Fruit fly (Drosophila melanogaster) whole organism, embryonic: ENCODE results near the gene CG2841.

Experiments
- Adf1 ChIP-seq: fragments of 200-800 bp; sonication (Bioruptor generic); IDR thresholded peaks from 2 replicates; pipeline ENCODE4 v1.3.6; 2022; ENCODE audit warnings: missing biosample characterization, missing genetic modification characterization
- Atf3 ChIP-seq: fragments of 200-800 bp; sonication (Bioruptor generic); optimal IDR thresholded peaks from 3 replicates; lab custom pipeline; 2016; ENCODE audit warnings: missing biosample characterization, missing genetic modification characterization
- CG10321 ChIP-seq: fragments of 200-800 bp; sonication (Bioruptor generic); IDR thresholded peaks from 2 replicates; pipeline ENCODE4 v1.3.6; 2022; ENCODE audit warnings: missing biosample characterization, missing genetic modification characterization
- CG12219 ChIP-seq: fragments of 200-800 bp; sonication (Bioruptor generic); optimal IDR thresholded peaks from 3 replicates; lab custom pipeline; 2018; ENCODE audit warnings: missing biosample characterization, mild to moderate bottlenecking, missing genetic modification characterization
- CG12299 ChIP-seq: fragments of 200-800 bp; sonication (Bioruptor generic); optimal IDR thresholded peaks from 2 replicates; lab custom pipeline; 2018; ENCODE audit warnings: missing biosample characterization, mild to moderate bottlenecking, missing genetic modification characterization
- CG12391 ChIP-seq: fragments of 200-800 bp; sonication (Bioruptor generic); optimal IDR thresholded peaks from 3 replicates; lab custom pipeline; 2018; ENCODE audit warnings: missing biosample characterization, mild to moderate bottlenecking, missing genetic modification characterization, moderate library complexity
- CG14050 ChIP-seq: fragments of 200-800 bp; sonication (Bioruptor generic); IDR thresholded peaks from 3 replicates; pipeline ENCODE4 v1.3.6; 2022; ENCODE audit warnings: missing biosample characterization, missing genetic modification characterization
- CG14710 ChIP-seq: fragments of 200-800 bp; sonication (Bioruptor generic); optimal IDR thresholded peaks from 3 replicates; lab custom pipeline; 2019; ENCODE audit warnings: missing biosample characterization, mild to moderate bottlenecking, missing genetic modification characterization, moderate library complexity
- CG15601 ChIP-seq: fragments of 200-800 bp; sonication (Bioruptor generic); optimal IDR thresholded peaks from 3 replicates; lab custom pipeline; 2019; ENCODE audit warnings: missing biosample characterization, mild to moderate bottlenecking, missing genetic modification characterization, moderate library complexity
- CG1647 ChIP-seq: fragments of 200-800 bp; sonication (Bioruptor generic); optimal IDR thresholded peaks from 3 replicates; lab custom pipeline; 2016; ENCODE audit warnings: missing biosample characterization, missing genetic modification characterization
- CG16863 ChIP-seq: fragments of 200-800 bp; sonication (Bioruptor generic); optimal IDR thresholded peaks from 3 replicates; lab custom pipeline; 2016; ENCODE audit warnings: missing biosample characterization, missing genetic modification characterization
- CG17385 ChIP-seq: fragments of 200-800 bp; sonication (Bioruptor generic); optimal IDR thresholded peaks from 3 replicates; lab custom pipeline; 2018; ENCODE audit warnings: missing biosample characterization, mild to moderate bottlenecking, missing genetic modification characterization
- CG17612 ChIP-seq: fragments of 200-800 bp; sonication (Bioruptor generic); IDR thresholded peaks from 2 replicates; pipeline ENCODE4 v1.3.6; 2022; ENCODE audit warnings: missing biosample characterization, missing genetic modification characterization
- CG2889 ChIP-seq: fragments of 200-800 bp; sonication (Bioruptor generic); IDR thresholded peaks from 3 replicates; pipeline ENCODE4 v1.3.6; 2022; ENCODE audit warnings: missing biosample characterization, missing genetic modification characterization
- CG31365 ChIP-seq: fragments of 200-800 bp; sonication (Bioruptor generic); optimal IDR thresholded peaks from 2 replicates; lab custom pipeline; 2018; ENCODE audit warnings: missing biosample characterization, mild to moderate bottlenecking, missing genetic modification characterization
- CG3407 ChIP-seq: fragments of 200-800 bp; sonication (Bioruptor generic); optimal IDR thresholded peaks from 2 replicates; lab custom pipeline; 2018; ENCODE audit warnings: missing biosample characterization, mild to moderate bottlenecking, missing genetic modification characterization
- CG3726 ChIP-seq: fragments of 200-800 bp; sonication (Bioruptor generic); IDR thresholded peaks from 3 replicates; pipeline ENCODE4, ENCODE4 v1.3.6; 2022; ENCODE audit warnings: missing biosample characterization, missing genetic modification characterization
- CG3847 ChIP-seq: fragments of 200-800 bp; sonication (Bioruptor generic); IDR thresholded peaks from 2 replicates; pipeline ENCODE4 v1.3.6; 2022; ENCODE audit warnings: missing biosample characterization, missing genetic modification characterization
- CG4820 ChIP-seq: fragments of 200-800 bp; sonication (Bioruptor generic); optimal IDR thresholded peaks from 3 replicates; lab custom pipeline; 2016; ENCODE audit warnings: missing biosample characterization, missing genetic modification characterization
- CG5953 ChIP-seq: fragments of 200-800 bp; sonication (Bioruptor generic); IDR thresholded peaks from 2 replicates; pipeline ENCODE4 v1.3.6; 2022; ENCODE audit warnings: missing biosample characterization, missing genetic modification characterization
- CG6254 ChIP-seq: fragments of 200-800 bp; sonication (Bioruptor generic); optimal IDR thresholded peaks from 3 replicates; lab custom pipeline; 2017; ENCODE audit warnings: mild to moderate bottlenecking, missing biosample characterization, missing genetic modification reagents, missing genetic modification characterization
- CG6654 ChIP-seq: fragments of 200-800 bp; sonication (Bioruptor generic); optimal IDR thresholded peaks from 2 replicates; lab custom pipeline; 2017; ENCODE audit warnings: missing biosample characterization, mild to moderate bottlenecking, missing genetic modification characterization
- CG7928 ChIP-seq: fragments of 200-800 bp; sonication (Bioruptor generic); optimal IDR thresholded peaks from 2 replicates; lab custom pipeline; 2017; ENCODE audit warnings: missing biosample characterization, mild to moderate bottlenecking, missing genetic modification characterization
- CG8478 ChIP-seq: fragments of >200 bp; optimal IDR thresholded peaks from 2 replicates; lab custom pipeline; 2018
- CTCF ChIP-seq: fragments of 200-800 bp; sonication (Bioruptor generic); optimal IDR thresholded peaks from 2 replicates; lab custom pipeline; 2017; ENCODE audit warnings: missing biosample characterization, mild to moderate bottlenecking, missing genetic modification characterization, moderate library complexity
- D19B ChIP-seq: fragments of 200-800 bp; sonication (Bioruptor generic); optimal IDR thresholded peaks from 2 replicates; lab custom pipeline; 2017; ENCODE audit warnings: missing biosample characterization, mild to moderate bottlenecking, missing genetic modification characterization
- Dbx ChIP-seq: fragments of 200-800 bp; sonication (Bioruptor generic); IDR thresholded peaks from 3 replicates; pipeline ENCODE4 v1.3.6; 2022; ENCODE audit warnings: missing biosample characterization, missing genetic modification characterization
- Dip3 ChIP-seq: fragments of 200-800 bp; sonication (Bioruptor generic); optimal IDR thresholded peaks from 3 replicates; lab custom pipeline; 2016; ENCODE audit warnings: missing biosample characterization, missing genetic modification characterization
- Dp ChIP-seq: fragments of 200-800 bp; sonication (Bioruptor generic); optimal IDR thresholded peaks from 2 replicates; lab custom pipeline; 2018; ENCODE audit warnings: missing biosample characterization, mild to moderate bottlenecking, missing genetic modification characterization, moderate library complexity
- Drgx ChIP-seq: fragments of 200-800 bp; sonication (Bioruptor generic); IDR thresholded peaks from 2 replicates; pipeline ENCODE4 v1.3.6; 2022; ENCODE audit warnings: missing biosample characterization, missing genetic modification characterization
- Ets97D ChIP-seq: fragments of 200-800 bp; sonication (Bioruptor generic); optimal IDR thresholded peaks from 3 replicates; lab custom pipeline; 2016; ENCODE audit warnings: missing biosample characterization, missing genetic modification characterization
- HLH3B ChIP-seq: fragments of 200-800 bp; sonication (Bioruptor generic); IDR thresholded peaks from 2 replicates; pipeline ENCODE4 v1.3.6; 2022; ENCODE audit warnings: missing biosample characterization, missing genetic modification characterization
- HLH54F ChIP-seq: fragments of 200-800 bp; sonication (Bioruptor generic); optimal IDR thresholded peaks from 3 replicates; lab custom pipeline; 2016; ENCODE audit warnings: missing biosample characterization, missing genetic modification characterization
- Nf-YC ChIP-seq: fragments of 200-800 bp; optimal IDR thresholded peaks from 3 replicates; lab custom pipeline; 2019; ENCODE audit warnings: missing biosample characterization, mild to moderate bottlenecking, missing genetic modification characterization, moderate library complexity
- Pdp1 ChIP-seq, 2 experiments: fragments of 200-800 bp; sonication (Bioruptor generic); optimal IDR thresholded peaks; 3 replicates each; lab custom pipeline; 2016; ENCODE audit warnings: missing biosample characterization in 2 of 2, missing genetic modification characterization in 2 of 2, mild to moderate bottlenecking in 1 of 2, moderate library complexity in 1 of 2
- ac ChIP-seq: fragments of 200-800 bp; sonication (Bioruptor generic); optimal IDR thresholded peaks from 3 replicates; lab custom pipeline; 2017; ENCODE audit warnings: missing biosample characterization, mild to moderate bottlenecking, missing genetic modification characterization
- ase ChIP-seq: fragments of 200-800 bp; sonication (Bioruptor generic); IDR thresholded peaks from 3 replicates; pipeline ENCODE4 v1.3.6; 2022; ENCODE audit warnings: missing biosample characterization, missing genetic modification characterization
- bcd ChIP-seq: fragments of 200-800 bp; sonication (Bioruptor generic); optimal IDR thresholded peaks from 2 replicates; lab custom pipeline; 2017; ENCODE audit warnings: missing biosample characterization, mild to moderate bottlenecking, missing genetic modification characterization
- chif ChIP-seq, 2 experiments: fragments of 200-800 bp; sonication (Bioruptor generic); optimal IDR thresholded peaks; 3 replicates each; lab custom pipeline; 2016; ENCODE audit warnings: missing biosample characterization in 2 of 2, missing genetic modification characterization in 2 of 2
- gce ChIP-seq: fragments of 200-800 bp; sonication (Bioruptor generic); IDR thresholded peaks from 3 replicates; pipeline ENCODE4 v1.3.6; 2022; ENCODE audit warnings: missing biosample characterization, missing genetic modification characterization
- gro ChIP-seq: fragments of 200-800 bp; sonication (Bioruptor generic); optimal IDR thresholded peaks from 2 replicates; lab custom pipeline; 2016; ENCODE audit warnings: missing biosample characterization, missing genetic modification characterization
- oc ChIP-seq: fragments of 200-800 bp; sonication (Bioruptor generic); optimal IDR thresholded peaks from 2 replicates; lab custom pipeline; 2018; ENCODE audit warnings: missing biosample characterization, mild to moderate bottlenecking, missing genetic modification characterization, moderate library complexity
- pho ChIP-seq: fragments of 200-800 bp; sonication (Bioruptor generic); optimal IDR thresholded peaks from 2 replicates; lab custom pipeline; 2016; ENCODE audit warnings: missing biosample characterization, missing genetic modification characterization
- salm ChIP-seq: fragments of 200-800 bp; sonication (Bioruptor generic); optimal IDR thresholded peaks from 2 replicates; lab custom pipeline; 2018; ENCODE audit warnings: missing biosample characterization, mild to moderate bottlenecking, missing genetic modification characterization
- slbo ChIP-seq: fragments of 200-800 bp; sonication (Bioruptor generic); IDR thresholded peaks from 2 replicates; pipeline ENCODE4 v1.3.6; 2022; ENCODE audit warnings: missing biosample characterization, missing genetic modification characterization
- sna ChIP-seq: fragments of 200-800 bp; sonication (Bioruptor generic); IDR thresholded peaks from 2 replicates; pipeline ENCODE4 v1.3.6; 2022; ENCODE audit warnings: missing biosample characterization, missing genetic modification characterization; ENCODE audit not compliant: partially characterized antibody
- ssp ChIP-seq: fragments of 200-800 bp; sonication (Bioruptor generic); IDR thresholded peaks from 2 replicates; pipeline ENCODE4 v1.3.6; 2022; ENCODE audit warnings: missing biosample characterization, missing genetic modification characterization
- tin ChIP-seq: fragments of 200-800 bp; sonication (Bioruptor generic); optimal IDR thresholded peaks from 3 replicates; lab custom pipeline; 2016; ENCODE audit warnings: missing biosample characterization, missing genetic modification characterization
- toy ChIP-seq: fragments of 200-800 bp; sonication (Bioruptor generic); IDR thresholded peaks from 2 replicates; pipeline ENCODE4 v1.3.6; 2022; ENCODE audit warnings: missing biosample characterization, missing genetic modification characterization
- trem ChIP-seq: fragments of 200-800 bp; optimal IDR thresholded peaks from 3 replicates; lab custom pipeline; 2019; ENCODE audit warnings: missing biosample characterization, mild to moderate bottlenecking, missing genetic modification characterization, moderate library complexity
- unpg ChIP-seq: fragments of 200-800 bp; sonication (Bioruptor generic); optimal IDR thresholded peaks from 3 replicates; lab custom pipeline; 2018; ENCODE audit warnings: missing biosample characterization, mild to moderate bottlenecking, missing genetic modification characterization, moderate library complexity
- wor ChIP-seq: fragments of 200-800 bp; sonication (Bioruptor generic); IDR thresholded peaks from 2 replicates; pipeline ENCODE4 v1.3.6; 2022; ENCODE audit warnings: missing biosample characterization, missing genetic modification characterization

Gene CG2841

dm6 chrX:2340009-2340733 is 26.0 kb downstream of the CG2841 start (continued):
- TF ChIP-seq ac (GFP tag; lab: Kevin White, UChicago) (no peak), Drgx (GFP tag; lab: Robert Waterston, UW) (no peak), HLH3B (GFP tag; lab: Robert Waterston, UW) (no peak), trem (tag; lab: Kevin White, UChicago) (peak; percentile 97), CG1647 (GFP tag; lab: Kevin White, UChicago) (no peak), gce (GFP tag; lab: Robert Waterston, UW) (no peak), CG2889 (GFP tag; lab: Robert Waterston, UW) (no peak), Nf-YC (tag; lab: Kevin White, UChicago) (peak; percentile 28), CG3407 (GFP tag; lab: Kevin White, UChicago) (no peak), Dip3 (GFP tag; lab: Kevin White, UChicago) (no peak), CTCF (peak; percentile 94), sna (GFP tag; lab: Robert Waterston, UW) (no peak), CG16863 (GFP tag; lab: Kevin White, UChicago) (no peak), CG3726 (GFP tag; lab: Robert Waterston, UW) (no peak), bcd (GFP tag; lab: Kevin White, UChicago) (no peak), gro (GFP tag; lab: Kevin White, UChicago) (peak; percentile 34), CG5953 (GFP tag; lab: Robert Waterston, UW) (no peak), CG12219 (no peak), CG3847 (peak; percentile 40; the same call in 1 of the 2 replicates), salm (tag; lab: Kevin White, UChicago) (no peak), ssp (GFP tag; lab: Robert Waterston, UW) (no peak), chif (GFP tag; optimal IDR thresholded peaks at IDR 0.05; lab: Kevin White, UChicago) (no peak), oc (no peak), HLH54F (GFP tag; lab: Kevin White, UChicago) (no peak), D19B (GFP tag; lab: Kevin White, UChicago) (no peak), slbo (GFP tag; lab: Robert Waterston, UW) (no peak), Dp (GFP tag; lab: Kevin White, UChicago) (peak; percentile 94), tin (GFP tag; lab: Kevin White, UChicago) (no peak), CG8478 (lab: Kevin White, UChicago) (no peak), CG17385 (GFP tag; lab: Kevin White, UChicago) (no peak), CG31365 (tag; lab: Kevin White, UChicago) (no peak), CG14710 (peak; percentile 71), CG6254 (GFP tag; lab: Kevin White, UChicago) (no peak), CG12299 (tag; lab: Kevin White, UChicago) (no peak), toy (GFP tag; lab: Robert Waterston, UW) (no peak), Dbx (no peak), CG15601 (tag; lab: Kevin White, UChicago) (peak; percentile 19), Adf1 (GFP tag; lab: Robert Waterston, UW) (0 out of 2 replicates have a peak, but pooled peaks have one; percentile 9), CG14050 (GFP tag; lab: Robert Waterston, UW) (no peak), unpg (GFP tag; lab: Kevin White, UChicago) (no peak), CG7928 (GFP tag; lab: Kevin White, UChicago) (no peak), Pdp1 (GFP tag; optimal IDR thresholded peaks at IDR 0.05; lab: Kevin White, UChicago) (no peak), CG4820 (GFP tag; lab: Kevin White, UChicago) (no peak), CG17612 (GFP tag; lab: Robert Waterston, UW) (no peak), CG10321 (GFP tag; lab: Robert Waterston, UW) (no peak), CG12391 (no peak), Atf3 (GFP tag; lab: Kevin White, UChicago) (no peak), wor (GFP tag; lab: Robert Waterston, UW) (no peak), pho (GFP tag; lab: Kevin White, UChicago) (peak; percentile 34), CG6654 (GFP tag; lab: Kevin White, UChicago) (no peak), ase (GFP tag; lab: Robert Waterston, UW) (no peak), Ets97D (GFP tag; lab: Kevin White, UChicago) (peak; percentile 49)
